Fruit fly (Drosophila melanogaster) ovary, adult (tissue): ENCODE results near the gene Cdk8.
"Not testable (repeated sequence)": the region's sequence is repeated elsewhere in the genome, so short reads cannot be mapped to it uniquely, and the experiment has no call there.

ENCODE experiments used
- CG17801 ChIP-seq: fragments of 200-800 bp; optimal IDR thresholded peaks from 2 replicates; lab custom pipeline; 2019; ENCODE audit warnings: missing biosample characterization, mild to moderate bottlenecking, missing genetic modification characterization, moderate library complexity; ENCODE audit not compliant: partially characterized antibody

Cdk8 gene

dm6 chr3L:9814621-9815020 lies 23.8 kb downstream of the Cdk8 start:
- TF ChIP-seq CG17801 (GFP tag; lab: Kevin White, UChicago), result no peak

dm6 chr3L:9813345-9813897 lies 25.0 kb downstream of the Cdk8 start, which contains the start of gene CG43897:
CG43897 (plus strand) TSS chr3L:9813847.
- TF ChIP-seq CG17801 (GFP tag; lab: Kevin White, UChicago), result no peak

dm6 chr3L:9804125-9804524 lies 34.3 kb downstream of the Cdk8 start, which contains the start of gene Ilp4:
Ilp4 (minus strand) TSS chr3L:9804263.
- no peak for TF ChIP-seq CG17801 (GFP tag; lab: Kevin White, UChicago)

- TF ChIP-seq CG17801 (GFP tag; lab: Kevin White, UChicago), result no peak
Observed at dm6 chr3L:9802020-9802419, 36.5 kb downstream of the Cdk8 start, which contains the start of gene Ilp3. Ilp3 (minus strand) TSS chr3L:9802120.

DNA sequence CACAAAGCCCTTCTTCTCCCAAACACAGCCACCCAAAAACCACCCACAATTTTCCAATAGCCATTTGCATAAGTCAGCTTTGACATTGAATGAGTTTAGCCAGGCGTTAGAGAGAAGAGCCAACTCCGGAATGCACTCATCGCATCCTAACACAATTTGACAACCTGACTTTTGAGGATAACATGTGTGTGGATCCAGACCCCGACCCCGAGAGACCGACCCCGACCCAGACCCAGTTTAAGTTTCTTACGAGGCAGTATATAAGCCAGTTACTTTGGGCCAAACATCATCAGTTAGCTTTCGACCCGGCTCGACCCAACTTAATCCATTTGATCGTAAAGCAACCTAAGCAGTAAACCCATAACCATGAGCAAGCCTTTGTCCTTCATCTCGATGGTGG lies 39.1 kb downstream of the Cdk8 start, which contains the start of gene Ilp2:
Ilp2 (plus strand) TSS at position 301 of the 400 bp plus-strand sequence.
- no peak for TF ChIP-seq CG17801 (GFP tag; lab: Kevin White, UChicago)

DNA sequence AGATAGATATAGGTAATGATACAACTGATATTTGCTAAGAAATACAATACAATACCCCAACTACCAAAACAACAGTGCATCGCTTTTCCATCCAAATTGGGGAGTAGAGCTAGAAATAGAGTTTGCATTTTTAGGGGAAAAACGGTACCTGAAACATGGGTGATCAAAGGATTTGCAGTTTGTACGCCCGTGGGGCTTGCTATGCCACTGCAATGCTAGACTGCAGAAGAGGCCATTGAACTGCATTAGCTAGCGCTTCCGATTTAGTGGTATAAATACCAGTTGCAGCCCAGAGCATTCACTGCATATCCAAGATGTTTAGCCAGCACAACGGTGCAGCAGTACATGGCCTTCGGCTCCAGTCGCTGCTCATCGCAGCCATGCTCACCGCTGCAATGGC lies 40.4 kb downstream of the Cdk8 start, which contains the start of gene Ilp1:
Ilp1 (plus strand) TSS at position 301 of the 400 bp plus-strand sequence.
- not testable (repeated sequence) for TF ChIP-seq CG17801 (GFP tag; lab: Kevin White, UChicago)

DNA sequence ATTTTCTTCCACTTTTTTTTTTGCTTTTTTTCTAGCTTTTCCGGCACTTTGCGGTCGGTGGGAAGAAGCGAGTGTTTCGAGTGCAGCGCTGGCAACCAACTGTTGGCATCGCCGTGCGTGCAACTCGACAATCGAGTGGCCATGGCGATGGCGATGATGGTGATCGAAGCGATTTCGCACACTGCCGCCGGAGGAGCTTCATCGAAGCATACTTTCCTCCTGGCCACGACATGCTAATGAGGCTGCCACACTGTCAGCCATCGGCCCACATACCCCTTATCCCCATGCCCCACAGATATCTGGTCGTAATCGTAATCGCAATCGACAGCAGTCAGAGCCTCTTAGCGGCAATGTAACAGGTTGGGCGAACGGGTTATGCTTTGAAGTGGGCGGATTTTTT lies 40.9 kb downstream of the Cdk8 start, which contains the start of gene Zasp67:
Zasp67 (minus strand) TSS at position 101 of the 400 bp plus-strand sequence.
- no peak for TF ChIP-seq CG17801 (GFP tag; lab: Kevin White, UChicago)
